Fruit fly (Drosophila melanogaster): ENCODE data around the gene kon.
A peak's percentile ranks its signal among the peaks of the same experiment; 100 is the strongest.

The kon gene

dm6 chr2L:18481064-18481463 lies 22.7 kb downstream of the kon start (continued):
- TF ChIP-seq CG3163 (GFP tag; optimal IDR thresholded peaks at IDR 0.05) (no peak), rib (GFP tag; IDR thresholded peaks at IDR 0.05) (no peak), CG4360 (GFP tag; IDR thresholded peaks at IDR 0.05) (no peak), CG32767 (GFP tag; IDR thresholded peaks at IDR 0.05) (no peak), fd3F (GFP tag; optimal IDR thresholded peaks at IDR 0.05) (peak; percentile 60), HHEX (GFP tag; optimal IDR thresholded peaks at IDR 0.05) (no peak), peb (GFP tag; IDR thresholded peaks at IDR 0.05) (no peak), Awh (GFP tag; IDR thresholded peaks at IDR 0.05) (no peak), Meics (GFP tag; optimal IDR thresholded peaks at IDR 0.05) (peak; percentile 19), az2 (GFP tag; optimal IDR thresholded peaks at IDR 0.05) (no peak), nom (GFP tag; optimal IDR thresholded peaks at IDR 0.05) (no peak), stc (GFP tag; IDR thresholded peaks at IDR 0.05) (no peak), CG15696 (tag; optimal IDR thresholded peaks at IDR 0.05) (no peak), Hand (GFP tag; optimal IDR thresholded peaks at IDR 0.05) (no peak), Lhr (GFP tag; optimal IDR thresholded peaks at IDR 0.05) (no peak), YL-1 (GFP tag; optimal IDR thresholded peaks at IDR 0.05) (no peak), Fer2 (tag; optimal IDR thresholded peaks at IDR 0.05) (no peak), CG33213 (GFP tag; optimal IDR thresholded peaks at IDR 0.05) (no peak), dimm (GFP tag; IDR thresholded peaks at IDR 0.05) (no peak), Chrac-16 (GFP tag; optimal IDR thresholded peaks at IDR 0.05) (no peak), CG7372 (GFP tag; IDR thresholded peaks at IDR 0.05) (no peak), CG30403 (GFP tag; optimal IDR thresholded peaks at IDR 0.05) (no peak), tup (GFP tag; optimal IDR thresholded peaks at IDR 0.05) (no peak), hbn (GFP tag; IDR thresholded peaks at IDR 0.05; ENCODE audit: partially characterized antibody) (no peak), HmgD (GFP tag; optimal IDR thresholded peaks at IDR 0.05) (no peak), bowl (GFP tag; IDR thresholded peaks at IDR 0.05) (no peak), Atf-2 (GFP tag; optimal IDR thresholded peaks at IDR 0.05) (no peak), Sox102F (GFP tag; optimal IDR thresholded peaks at IDR 0.05) (no peak), Camta (GFP tag; optimal IDR thresholded peaks at IDR 0.05) (no peak), CG10366 (GFP tag; IDR thresholded peaks at IDR 0.05) (no peak), ro (GFP tag; IDR thresholded peaks at IDR 0.05) (no peak), btn (GFP tag; optimal IDR thresholded peaks at IDR 0.05) (no peak), CG1792 (GFP tag; optimal IDR thresholded peaks at IDR 0.05) (no peak), CG7839 (tag; optimal IDR thresholded peaks at IDR 0.05) (peak; percentile 23), Sry-δ (GFP tag; optimal IDR thresholded peaks at IDR 0.05) (no peak), Bgb (GFP tag; IDR thresholded peaks at IDR 0.05; ENCODE audit: partially characterized antibody) (no peak), tll (GFP tag; optimal IDR thresholded peaks at IDR 0.05) (no peak), PHDP (tag; optimal IDR thresholded peaks at IDR 0.05) (peak; percentile 57), Vsx1 (GFP tag; optimal IDR thresholded peaks at IDR 0.05) (peak; percentile 30)

DNA sequence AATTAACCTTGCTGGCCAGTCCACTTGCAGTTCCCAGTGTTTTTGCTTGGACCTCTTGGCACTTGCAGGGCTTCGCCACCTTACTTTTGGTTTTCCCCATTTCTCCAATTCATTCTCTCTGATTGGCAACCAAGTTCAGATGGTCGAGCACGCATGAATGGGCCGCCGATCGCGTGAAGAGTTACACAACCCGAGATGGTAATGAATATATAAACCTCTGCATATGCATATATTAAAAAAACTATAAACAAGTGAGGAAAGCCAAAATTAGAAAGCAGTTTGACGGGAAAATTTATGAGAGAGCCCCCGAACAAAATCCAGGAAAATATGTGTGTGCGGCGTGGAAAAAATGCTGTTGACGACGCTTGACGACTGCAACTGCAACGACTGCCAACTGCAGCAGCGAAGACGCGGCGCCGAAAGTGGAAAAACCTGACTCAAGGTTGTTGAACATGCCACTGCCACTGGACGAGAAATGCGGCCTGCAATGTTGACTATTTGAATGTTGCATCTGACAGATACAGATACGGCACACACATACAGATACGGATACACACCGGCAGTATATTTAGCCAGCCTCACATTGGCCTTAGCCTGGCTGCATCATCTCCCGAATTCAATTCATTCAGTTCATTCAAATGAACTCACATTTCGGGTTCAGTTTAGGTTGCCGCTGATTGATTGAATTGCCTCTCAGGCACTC lies 23.3 kb downstream of the kon start:
- no peak for TF ChIP-seq CG10321 (GFP tag; IDR thresholded peaks at IDR 0.05)
- TF ChIP-seq CG7271 (tag; optimal IDR thresholded peaks at IDR 0.05) = no peak
- TF ChIP-seq CG7556 (GFP tag; optimal IDR thresholded peaks at IDR 0.05) = no peak
- TF ChIP-seq Bdp1 (GFP tag; optimal IDR thresholded peaks at IDR 0.05) = no peak
- TF ChIP-seq oc (tag; optimal IDR thresholded peaks at IDR 0.05) = peak; percentile 22
- TF ChIP-seq vvl (GFP tag; IDR thresholded peaks at IDR 0.05) = peak; percentile 77
- TF ChIP-seq abd-A (tag; optimal IDR thresholded peaks at IDR 0.05) = peak; percentile 54
- TF ChIP-seq Pdp1 (GFP tag; optimal IDR thresholded peaks at IDR 0.05) = peak in 1 of 2 experiments; percentile 75
- TF ChIP-seq CG12236 (GFP tag; optimal IDR thresholded peaks at IDR 0.05) = no peak
- TF ChIP-seq cg (GFP tag; optimal IDR thresholded peaks at IDR 0.05) = peak; percentile 61
- no peak for TF ChIP-seq ab (GFP tag; optimal IDR thresholded peaks at IDR 0.05)
- peak in 1 of 2 experiments; percentile 34 for TF ChIP-seq tll (GFP tag; optimal IDR thresholded peaks at IDR 0.05)
- TF ChIP-seq Blimp-1 (GFP tag; optimal IDR thresholded peaks at IDR 0.05) = peak; percentile 40
- no peak for TF ChIP-seq Gug (GFP tag; IDR thresholded peaks at IDR 0.05)
